Worm (Caenorhabditis elegans) whole organism, L1 larva: Measurements from ENCODE around the gene plg-1.

Source experiments
- C04F5.9 ChIP-seq: sonication (generic microtip); optimal IDR thresholded peaks from 2 replicates; lab custom pipeline; 2016; ENCODE audit warnings: missing genetic modification characterization, missing compliant biosample characterization
- C16A3.4 ChIP-seq: fragments of 150-350 bp; optimal IDR thresholded peaks from 2 replicates; lab custom pipeline; 2014; ENCODE audit warnings: missing biosample characterization, missing genetic modification characterization
- ama-1 ChIP-seq: fragments of 150-350 bp; optimal IDR thresholded peaks from 2 replicates; lab custom pipeline; 2014
- ceh-8 ChIP-seq: fragments of 200-800 bp; sonication (Bioruptor generic); optimal IDR thresholded peaks from 2 replicates; lab custom pipeline; 2018; ENCODE audit warnings: mild to moderate bottlenecking, missing genetic modification characterization, moderate library complexity, missing compliant biosample characterization
- ceh-82 ChIP-seq, 3 experiments: fragments of 150-350 bp in 1 of 3; sonication (generic microtip) in 2 of 3; optimal IDR thresholded peaks; 2 replicates each; lab custom pipeline; 2014 to 2017; ENCODE audit warnings: missing biosample characterization in 3 of 3, missing genetic modification characterization in 3 of 3
- ceh-88 ChIP-seq: fragments of 200-800 bp; sonication (Bioruptor generic); IDR thresholded peaks from 2 replicates; pipeline ENCODE4 v1.3.6; 2022; ENCODE audit warnings: missing genetic modification characterization, missing compliant biosample characterization
- ceh-90 ChIP-seq: sonication (generic microtip); optimal IDR thresholded peaks from 2 replicates; lab custom pipeline; 2016; ENCODE audit warnings: missing genetic modification characterization, missing compliant biosample characterization
- ces-1 ChIP-seq: fragments of 150-350 bp; optimal IDR thresholded peaks from 2 replicates; lab custom pipeline; 2014; ENCODE audit warnings: missing biosample characterization, missing genetic modification reagents, missing genetic modification characterization
- dsc-1 ChIP-seq: sonication (generic microtip); optimal IDR thresholded peaks from 2 replicates; lab custom pipeline; 2016; ENCODE audit warnings: mild to moderate bottlenecking, missing genetic modification characterization, missing compliant biosample characterization
- efl-1 ChIP-seq, 4 experiments: fragments of 150-350 bp; optimal IDR thresholded peaks in 3 of 4; peaks in 1 of 4; 1 replicate in 1 of 4; 2 replicates in 3 of 4; lab custom pipeline; 2014; ENCODE audit warnings: missing biosample characterization in 2 of 4, missing genetic modification characterization in 2 of 4, missing genetic modification reagents in 2 of 4
- efl-3 ChIP-seq: fragments of 200-800 bp; sonication (Bioruptor generic); optimal IDR thresholded peaks from 2 replicates; lab custom pipeline; 2018; ENCODE audit warnings: mild to moderate bottlenecking, missing genetic modification characterization, missing compliant biosample characterization
- egl-27 ChIP-seq, 2 experiments: fragments of 150-350 bp in 1 of 2; sonication (generic microtip); optimal IDR thresholded peaks; 3 replicates each; lab custom pipeline; 2017 to 2018; ENCODE audit warnings: missing biosample characterization in 2 of 2, missing genetic modification characterization in 2 of 2, missing genetic modification reagents in 2 of 2
- elt-3 ChIP-seq, 6 experiments: fragments of 150-350 bp in 1 of 6; sonication (generic microtip); optimal IDR thresholded peaks; 2 replicates each; lab custom pipeline; 2017 to 2018; ENCODE audit warnings: missing biosample characterization in 6 of 6, missing genetic modification characterization in 6 of 6, inconsistent platforms in 1 of 6
- fkh-10 ChIP-seq: sonication (generic microtip); optimal IDR thresholded peaks from 2 replicates; lab custom pipeline; 2017; ENCODE audit warnings: missing biosample characterization, missing genetic modification reagents, missing genetic modification characterization
- fkh-4 ChIP-seq: sonication (generic microtip); optimal IDR thresholded peaks from 2 replicates; lab custom pipeline; 2016; ENCODE audit warnings: missing compliant biosample characterization, missing genetic modification characterization, borderline replicate concordance
- hlh-4 ChIP-seq: sonication (generic microtip); optimal IDR thresholded peaks from 2 replicates; lab custom pipeline; 2016; ENCODE audit warnings: mild to moderate bottlenecking, missing genetic modification characterization, missing compliant biosample characterization
- hpl-2 ChIP-seq: fragments of 150-350 bp; optimal IDR thresholded peaks from 2 replicates; lab custom pipeline; 2014; ENCODE audit warnings: missing biosample characterization, missing genetic modification reagents, missing genetic modification characterization
- irx-1 ChIP-seq: sonication (generic microtip); optimal IDR thresholded peaks from 2 replicates; lab custom pipeline; 2016; ENCODE audit warnings: missing genetic modification characterization, missing compliant biosample characterization
- lin-14 ChIP-seq: fragments of 200-800 bp; sonication (Bioruptor generic); optimal IDR thresholded peaks from 2 replicates; lab custom pipeline; 2018; ENCODE audit warnings: mild to moderate bottlenecking, missing genetic modification characterization, moderate library complexity, missing compliant biosample characterization
- lin-15B ChIP-seq: fragments of 150-350 bp; sonication (generic microtip); optimal IDR thresholded peaks from 3 replicates; lab custom pipeline; 2014; ENCODE audit warnings: missing biosample characterization, missing genetic modification characterization
- lin-35 ChIP-seq, 2 experiments: fragments of 150-350 bp; optimal IDR thresholded peaks; 2 replicates each; lab custom pipeline; 2014; ENCODE audit warnings: missing biosample characterization in 2 of 2, missing genetic modification characterization in 2 of 2, missing genetic modification reagents in 2 of 2
- lsy-2 ChIP-seq, 2 experiments: fragments of 150-350 bp; optimal IDR thresholded peaks; 2 replicates each; lab custom pipeline; 2014; ENCODE audit warnings: missing biosample characterization in 2 of 2, missing genetic modification characterization in 2 of 2
- mab-9 ChIP-seq: fragments of 200-800 bp; sonication (Bioruptor generic); IDR thresholded peaks from 2 replicates; pipeline ENCODE4 v1.3.6; 2022; ENCODE audit warnings: missing genetic modification reagents, missing genetic modification characterization, missing compliant biosample characterization
- mep-1 ChIP-seq: fragments of 150-350 bp; optimal IDR thresholded peaks from 2 replicates; lab custom pipeline; 2014; ENCODE audit warnings: missing biosample characterization, missing genetic modification characterization
- nhr-11 ChIP-seq: fragments of 150-350 bp; optimal IDR thresholded peaks from 2 replicates; lab custom pipeline; 2014; ENCODE audit warnings: missing biosample characterization, missing genetic modification characterization
- nhr-12 ChIP-seq: sonication (generic microtip); optimal IDR thresholded peaks from 2 replicates; lab custom pipeline; 2017; ENCODE audit warnings: missing biosample characterization, missing genetic modification characterization
- nhr-20 ChIP-seq: sonication (generic microtip); optimal IDR thresholded peaks from 2 replicates; lab custom pipeline; 2016; ENCODE audit warnings: mild to moderate bottlenecking, missing genetic modification characterization, missing compliant biosample characterization
- nhr-28 ChIP-seq: fragments of 150-350 bp; optimal IDR thresholded peaks from 2 replicates; lab custom pipeline; 2014; ENCODE audit warnings: missing biosample characterization, missing genetic modification characterization
- nhr-47 ChIP-seq: sonication (generic microtip); optimal IDR thresholded peaks from 2 replicates; lab custom pipeline; 2016; ENCODE audit warnings: mild to moderate bottlenecking, missing genetic modification characterization, moderate library complexity, missing compliant biosample characterization
- nhr-71 ChIP-seq: sonication (generic microtip); optimal IDR thresholded peaks from 2 replicates; lab custom pipeline; 2016; ENCODE audit warnings: mild to moderate bottlenecking, missing genetic modification characterization, moderate library complexity, missing compliant biosample characterization
- nhr-77 ChIP-seq: fragments of 150-350 bp; optimal IDR thresholded peaks from 2 replicates; lab custom pipeline; 2014; ENCODE audit warnings: missing biosample characterization, missing genetic modification characterization
- nhr-90 ChIP-seq: sonication (generic microtip); optimal IDR thresholded peaks from 2 replicates; lab custom pipeline; 2016; ENCODE audit warnings: mild to moderate bottlenecking, missing genetic modification characterization, missing compliant biosample characterization; ENCODE audit not compliant: poor library complexity
- pag-3 ChIP-seq: sonication (generic microtip); optimal IDR thresholded peaks from 2 replicates; lab custom pipeline; 2017; ENCODE audit warnings: missing genetic modification characterization, mild to moderate bottlenecking, missing compliant biosample characterization, antibody characterized with exemption, borderline replicate concordance; ENCODE audit not compliant: insufficient read depth
- rnt-1 ChIP-seq: sonication (generic microtip); optimal IDR thresholded peaks from 2 replicates; lab custom pipeline; 2016; ENCODE audit warnings: mild to moderate bottlenecking, missing genetic modification characterization, moderate library complexity, missing compliant biosample characterization
- snpc-4 ChIP-seq: fragments of 150-350 bp; optimal IDR thresholded peaks from 2 replicates; lab custom pipeline; 2014; ENCODE audit warnings: missing biosample characterization, missing genetic modification characterization
- snu-23 ChIP-seq: sonication (generic microtip); optimal IDR thresholded peaks from 2 replicates; lab custom pipeline; 2016; ENCODE audit warnings: missing genetic modification characterization, missing compliant biosample characterization
- sox-4 ChIP-seq: sonication (generic microtip); optimal IDR thresholded peaks from 2 replicates; lab custom pipeline; 2016; ENCODE audit warnings: missing genetic modification characterization, missing compliant biosample characterization
- sptf-1 ChIP-seq: fragments of 150-350 bp; optimal IDR thresholded peaks from 2 replicates; lab custom pipeline; 2014; ENCODE audit warnings: missing biosample characterization, missing genetic modification characterization
- sup-37 ChIP-seq: fragments of 200-800 bp; sonication (Bioruptor generic); optimal IDR thresholded peaks from 2 replicates; lab custom pipeline; 2018; ENCODE audit warnings: mild to moderate bottlenecking, missing genetic modification characterization, missing compliant biosample characterization
- unc-130 ChIP-seq: fragments of 150-350 bp; optimal IDR thresholded peaks from 2 replicates; lab custom pipeline; 2017; ENCODE audit warnings: missing biosample characterization, missing genetic modification characterization, inconsistent platforms
- unc-86 ChIP-seq: sonication (generic microtip); optimal IDR thresholded peaks from 2 replicates; lab custom pipeline; 2016; ENCODE audit warnings: missing genetic modification characterization, missing compliant biosample characterization
- unc-98 ChIP-seq: fragments of 200-800 bp; sonication (Bioruptor generic); IDR thresholded peaks from 2 replicates; pipeline ENCODE4 v1.3.6; 2022; ENCODE audit warnings: missing genetic modification characterization, missing compliant biosample characterization
- xbp-1 ChIP-seq: sonication (generic microtip); optimal IDR thresholded peaks from 2 replicates; lab custom pipeline; 2016; ENCODE audit warnings: missing genetic modification characterization, missing compliant biosample characterization
- ztf-4 ChIP-seq: fragments of 150-350 bp; optimal IDR thresholded peaks from 2 replicates; lab custom pipeline; 2014; ENCODE audit warnings: missing biosample characterization, missing genetic modification characterization

plg-1 gene

DNA sequence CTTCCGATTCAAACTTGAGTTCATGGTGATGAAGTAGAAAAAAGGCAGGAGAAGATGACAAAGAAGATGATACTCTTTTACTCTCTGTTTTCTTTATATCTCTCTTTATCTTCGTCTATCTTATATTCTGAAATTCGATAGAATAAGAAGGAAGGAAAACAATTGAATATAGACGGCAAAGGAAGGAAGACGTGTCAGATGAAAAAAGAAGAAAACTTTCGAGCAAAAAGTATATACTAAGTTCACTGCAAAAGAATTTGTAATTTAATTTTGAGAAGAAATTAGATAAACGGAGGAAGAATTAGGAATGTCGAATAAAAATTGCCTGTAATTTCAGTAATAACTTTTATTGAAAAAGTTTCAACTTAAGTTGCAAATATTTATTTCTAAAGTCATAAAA, 24.9 kb downstream of the plg-1 start, which contains the start of gene K01F9.2:
Gene K01F9.2 (minus strand): TSS at position 127 of the 400 bp plus-strand sequence.
- no peak for TF ChIP-seq elt-3 (tag; optimal IDR thresholded peaks at IDR 0.05; lab: Kevin White, UChicago)
- peak; percentile 49 for TF ChIP-seq lin-14 (GFP tag; lab: Kevin White, UChicago)
- TF ChIP-seq unc-86 (tag; lab: Kevin White, UChicago): no peak
- TF ChIP-seq fkh-10 (GFP tag; lab: Kevin White, UChicago): peak; percentile 93

DNA sequence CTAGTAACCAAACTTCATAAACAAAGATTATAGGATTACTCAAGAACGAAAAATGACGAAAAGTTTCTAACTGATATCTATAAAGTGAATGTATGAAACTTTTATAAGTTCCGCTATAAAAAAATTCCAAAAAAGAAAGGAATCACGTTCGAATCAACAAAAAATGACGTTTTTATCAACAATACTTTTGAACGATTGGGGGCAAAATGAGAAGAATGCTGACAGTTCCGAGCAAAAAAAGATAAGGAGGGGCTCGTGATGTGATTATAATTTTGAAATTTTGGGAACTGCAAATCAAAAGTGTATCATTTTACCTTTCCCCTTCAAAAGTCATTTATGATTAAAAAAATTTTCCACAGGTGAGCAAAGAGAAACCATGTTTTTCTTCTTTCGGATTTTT, 26.9 kb downstream of the plg-1 start:
- TF ChIP-seq nhr-77 (tag; lab: Kevin White, UChicago): no peak
- no peak for TF ChIP-seq ztf-4 (tag; lab: Kevin White, UChicago)
- TF ChIP-seq sox-4 (tag; lab: Kevin White, UChicago): no peak
- TF ChIP-seq efl-3: no peak
- TF ChIP-seq nhr-90 (tag; lab: Kevin White, UChicago): no peak
- TF ChIP-seq dsc-1: no peak
- no peak for TF ChIP-seq unc-98 (GFP tag; lab: Robert Waterston, UW)
- no peak for TF ChIP-seq lin-35 (GFP tag; optimal IDR thresholded peaks at IDR 0.05; lab: Kevin White, UChicago)
- no peak for TF ChIP-seq egl-27 (tag; optimal IDR thresholded peaks at IDR 0.05; lab: Kevin White, UChicago)
- no peak for TF ChIP-seq irx-1 (tag; lab: Kevin White, UChicago)
- no peak for TF ChIP-seq nhr-71 (tag; lab: Kevin White, UChicago)
- TF ChIP-seq ama-1: no peak
- no peak for TF ChIP-seq hlh-4
- TF ChIP-seq pag-3 (tag; lab: Kevin White, UChicago): no peak
- TF ChIP-seq ceh-8 (GFP tag; lab: Kevin White, UChicago): no peak
- TF ChIP-seq ces-1 (GFP tag; lab: Kevin White, UChicago): no peak

DNA sequence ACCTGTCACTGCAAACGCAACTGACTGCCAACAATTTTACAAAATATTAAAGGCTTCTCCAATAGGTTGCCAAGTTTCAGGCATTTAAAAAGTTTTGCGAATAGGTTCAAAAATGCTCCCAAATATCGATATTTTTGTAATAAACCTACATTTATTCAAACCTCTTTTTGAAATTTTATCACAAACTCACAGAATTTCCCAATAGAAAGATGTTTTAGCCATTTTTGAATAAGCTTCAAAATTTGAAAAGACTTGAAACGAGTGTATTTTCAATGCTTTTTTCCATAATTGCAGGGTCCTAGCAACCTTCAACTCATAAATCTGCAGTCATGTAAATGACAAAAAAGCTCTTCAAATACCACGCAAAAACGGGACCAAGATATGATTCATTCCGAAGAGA, 30.3 kb downstream of the plg-1 start:
- TF ChIP-seq ceh-88 (no peak), unc-98 (GFP tag; lab: Robert Waterston, UW) (no peak), ztf-4 (tag; lab: Kevin White, UChicago) (no peak)

DNA sequence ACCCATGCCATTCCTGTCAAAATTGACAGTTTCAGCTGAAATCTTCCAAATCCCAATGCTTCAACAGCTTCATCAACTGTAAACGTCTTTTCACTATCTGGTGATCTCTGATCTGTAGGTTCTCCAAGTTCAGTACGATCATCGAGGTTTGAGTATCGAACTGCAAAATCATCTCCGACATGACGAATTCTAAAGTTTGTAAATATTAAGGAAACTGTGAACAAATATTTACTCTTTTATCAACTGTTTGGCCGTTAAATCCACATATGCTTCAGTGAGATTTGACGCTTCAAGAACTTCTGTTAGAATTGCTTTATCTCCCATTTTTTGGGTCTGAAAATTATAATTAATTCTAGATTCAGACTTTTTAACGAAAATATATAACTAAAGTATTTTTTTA, 33.1 kb downstream of the plg-1 start, which contains the start of gene svop-1:
Gene svop-1 (minus strand): TSS at position 339 of the 400 bp plus-strand sequence.
- TF ChIP-seq efl-1 (optimal IDR thresholded peaks at IDR 0.05; lab: Kevin White, UChicago) (no peak), efl-1 (GFP tag; optimal IDR thresholded peaks at IDR 0.05 in 1 of 2; lab: Kevin White, UChicago) (peak in 1 of 2 experiments; percentile 63), ces-1 (GFP tag; lab: Kevin White, UChicago) (no peak)
- TF ChIP-seq, all 84 proteins: peak for 1

DNA sequence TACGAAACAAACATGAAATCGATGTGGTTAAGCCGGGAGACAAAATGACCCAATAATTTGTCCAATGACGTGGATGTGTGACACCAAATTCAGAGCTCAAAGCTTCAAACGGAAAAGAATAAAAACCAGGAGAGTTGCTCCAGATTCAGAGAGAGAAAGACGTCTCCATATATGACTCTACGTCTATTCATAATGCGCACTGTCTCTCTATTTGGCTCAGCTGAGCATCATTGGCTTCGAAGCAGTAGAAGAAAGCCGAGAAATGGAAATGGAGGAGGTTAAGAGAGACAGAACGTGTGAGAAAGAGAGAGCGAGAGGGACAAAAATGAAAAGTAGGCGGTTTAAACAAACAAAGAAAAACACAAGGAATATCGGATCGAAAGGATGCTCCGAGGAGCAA, 34.2 kb downstream of the plg-1 start:
- TF ChIP-seq unc-98 (GFP tag; lab: Robert Waterston, UW): no peak
- no peak for TF ChIP-seq C04F5.9 (tag; lab: Kevin White, UChicago)
- TF ChIP-seq nhr-11 (tag; lab: Kevin White, UChicago): no peak
- no peak for TF ChIP-seq xbp-1 (tag; lab: Kevin White, UChicago)
- no peak for TF ChIP-seq unc-130 (tag; lab: Kevin White, UChicago)
- TF ChIP-seq sup-37 (GFP tag; lab: Kevin White, UChicago): no peak
- no peak for TF ChIP-seq ceh-88
- TF ChIP-seq hpl-2: no peak
- no peak for TF ChIP-seq nhr-12
- peak in 1 of 2 experiments; percentile 42 for TF ChIP-seq lsy-2 (tag; optimal IDR thresholded peaks at IDR 0.05; lab: Kevin White, UChicago)
- no peak for TF ChIP-seq rnt-1
- no peak for TF ChIP-seq snu-23 (GFP tag; lab: Kevin White, UChicago)
- TF ChIP-seq nhr-28 (tag; lab: Kevin White, UChicago): no peak
- TF ChIP-seq nhr-47 (tag; lab: Kevin White, UChicago): peak; percentile 20
- TF ChIP-seq nhr-20: no peak
- TF ChIP-seq fkh-10 (GFP tag; lab: Kevin White, UChicago): no peak
- TF ChIP-seq pag-3 (tag; lab: Kevin White, UChicago): no peak
- TF ChIP-seq ceh-90: no peak
- no peak for TF ChIP-seq lin-15B (tag; lab: Kevin White, UChicago)
- TF ChIP-seq mab-9 (GFP tag; lab: Robert Waterston, UW): no peak
- TF ChIP-seq hlh-4: no peak
- no peak for TF ChIP-seq fkh-4 (tag; lab: Kevin White, UChicago)
- TF ChIP-seq sptf-1 (tag; lab: Kevin White, UChicago): no peak
- no peak for TF ChIP-seq C16A3.4 (tag; lab: Kevin White, UChicago)
- TF ChIP-seq mep-1: peak; percentile 22
- no peak for TF ChIP-seq nhr-77 (tag; lab: Kevin White, UChicago)
- TF ChIP-seq ceh-82 (tag; optimal IDR thresholded peaks at IDR 0.05; lab: Kevin White, UChicago): peak in 1 of 3 experiments; percentile 5
- no peak for TF ChIP-seq snpc-4 (tag; lab: Kevin White, UChicago)
